Fruit fly (Drosophila melanogaster): Measurements from ENCODE around the gene ppl.

DNA sequence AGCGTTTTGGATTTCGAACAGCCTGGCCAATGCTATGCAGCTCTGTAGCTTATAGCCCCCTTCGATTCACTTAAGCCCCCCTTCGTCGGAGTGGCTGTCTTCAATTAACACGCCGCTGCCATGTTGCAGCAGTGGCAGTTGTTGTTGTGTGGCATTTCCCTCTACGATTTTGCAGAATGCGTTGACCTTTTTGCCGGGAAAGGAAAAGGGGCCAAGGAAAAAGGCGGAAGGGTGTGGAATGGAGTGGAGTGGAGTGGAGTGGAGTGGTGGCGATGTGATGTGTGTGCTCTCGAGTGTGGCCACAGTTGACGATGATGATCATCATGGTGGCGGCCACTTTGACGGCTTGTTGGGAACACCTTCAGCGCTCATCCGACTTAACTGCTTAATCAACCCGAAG, 42.9 kb downstream of the ppl start:
- TF ChIP-seq CTCF (optimal IDR thresholded peaks at IDR 0.05): no peak
- no peak for TF ChIP-seq CG8478 (optimal IDR thresholded peaks at IDR 0.05)

Data from S2 (cell line).